Worm (Caenorhabditis elegans): Measurements from ENCODE around the gene kvs-2.

The kvs-2 gene

DNA sequence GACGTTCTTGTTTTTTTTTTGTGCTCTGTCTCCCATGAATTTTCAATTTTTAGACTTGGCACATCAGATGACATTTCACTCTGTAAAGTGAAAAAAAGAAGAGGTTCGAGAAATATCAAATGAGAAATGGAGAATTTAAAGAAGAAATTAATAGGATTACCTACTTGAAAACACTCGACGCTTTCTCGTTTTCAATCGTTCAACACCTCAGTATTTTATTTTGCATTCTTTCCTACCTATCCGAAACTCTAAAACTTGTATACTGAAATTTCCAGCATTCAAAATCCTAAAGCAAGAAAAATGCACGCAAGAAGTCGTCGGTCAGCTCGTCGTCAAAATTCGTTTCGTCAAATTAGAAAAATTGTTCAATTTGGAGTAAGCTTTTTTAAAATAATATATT is at the start of gene kvs-2:
Gene kvs-2, plus strand, starts transcription at position 301 of the 400 bp plus-strand sequence.
- no peak for TF ChIP-seq pbrm-1 (GFP tag; IDR thresholded peaks at IDR 0.05)
- TF ChIP-seq hmg-1.2 (GFP tag; IDR thresholded peaks at IDR 0.05), result no peak
- no peak for TF ChIP-seq K12H6.12 (tag; optimal IDR thresholded peaks at IDR 0.05)
- no peak for TF ChIP-seq him-1 (tag; optimal IDR thresholded peaks at IDR 0.05)
- no peak for TF ChIP-seq Y95B8A.8 (GFP tag; IDR thresholded peaks at IDR 0.05)
- no peak for TF ChIP-seq nhr-120 (GFP tag; IDR thresholded peaks at IDR 0.05)
- TF ChIP-seq zim-3 (tag; optimal IDR thresholded peaks at IDR 0.05), result no peak
- no peak for TF ChIP-seq ceh-91 (GFP tag; IDR thresholded peaks at IDR 0.05)

DNA sequence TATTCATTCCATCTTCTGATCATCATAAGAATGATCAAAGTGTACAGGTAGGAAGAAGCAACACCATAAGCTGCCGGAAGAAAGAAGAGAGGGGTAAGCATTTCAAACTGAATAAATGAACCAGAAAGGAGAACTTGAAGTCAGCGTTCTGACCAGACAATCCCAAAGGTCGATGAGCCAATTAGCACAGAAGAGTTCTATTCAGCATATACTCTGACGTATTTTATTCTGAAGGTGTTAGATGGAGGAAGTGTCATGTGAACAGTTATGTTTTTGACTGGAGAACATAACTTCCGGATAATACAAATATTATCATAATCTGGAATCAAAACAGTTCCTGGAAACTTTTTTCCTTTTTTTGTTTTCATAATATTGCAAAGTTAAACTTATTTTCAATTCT is 47.1 kb upstream of the kvs-2 start, which contains the start of gene srg-32:
Gene srg-32, minus strand, starts transcription at position 101 of the 400 bp plus-strand sequence.
- TF ChIP-seq B0336.3 (GFP tag; IDR thresholded peaks at IDR 0.05), result no peak
- no peak for TF ChIP-seq attf-3 (GFP tag; conservative IDR thresholded peaks at IDR 0.05)
- TF ChIP-seq K12H6.12 (tag; optimal IDR thresholded peaks at IDR 0.05), result no peak
- no peak for TF ChIP-seq F10E7.11 (tag; optimal IDR thresholded peaks at IDR 0.05)
- no peak for TF ChIP-seq xnd-1 (tag; optimal IDR thresholded peaks at IDR 0.05)
- no peak for TF ChIP-seq egrh-3 (GFP tag; IDR thresholded peaks at IDR 0.05)
- no peak for TF ChIP-seq let-526 (GFP tag; IDR thresholded peaks at IDR 0.05)

DNA sequence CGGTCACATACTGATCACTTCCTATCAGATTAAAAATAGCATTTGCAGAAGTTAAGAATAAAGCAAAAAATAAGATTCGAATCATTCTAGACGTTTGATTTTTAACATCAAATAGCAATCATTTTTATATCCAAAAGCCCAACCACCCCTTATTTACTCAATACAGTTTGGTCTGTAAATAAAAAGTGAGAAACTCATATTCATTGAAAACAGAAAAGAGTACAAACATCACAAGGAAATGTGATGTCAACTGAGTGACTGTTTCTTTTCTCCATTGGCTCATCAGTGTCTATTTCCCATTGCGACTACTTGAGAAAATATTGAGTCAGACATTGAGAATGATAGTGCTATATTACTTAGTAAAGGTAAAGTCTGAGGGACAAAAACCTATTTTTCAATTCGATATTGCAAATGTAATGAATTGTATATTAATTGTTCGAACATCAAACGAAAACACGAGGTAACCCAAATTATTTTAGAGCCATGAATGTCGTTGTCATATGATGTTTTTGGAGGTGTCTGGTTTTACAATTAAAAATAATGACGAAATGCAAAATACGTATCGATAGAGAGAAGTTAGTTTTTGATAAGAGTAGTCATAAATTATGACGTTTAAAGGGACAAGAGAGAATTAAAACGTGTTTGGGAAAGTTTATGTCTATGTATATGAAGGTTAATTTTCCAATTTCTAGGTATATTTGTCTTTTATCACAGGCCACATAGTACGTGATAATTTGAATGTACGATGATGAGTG is 45.9 kb upstream of the kvs-2 start, which contains the start of gene ttr-23:
Gene ttr-23, minus strand, starts transcription at position 87 of the 755 bp plus-strand sequence.
- no peak for TF ChIP-seq F39B2.1 (GFP tag; IDR thresholded peaks at IDR 0.05)
- TF ChIP-seq F33H1.4 (GFP tag; IDR thresholded peaks at IDR 0.05), result no peak
- no peak for TF ChIP-seq D2030.7 (GFP tag; IDR thresholded peaks at IDR 0.05)
- no peak for TF ChIP-seq dpff-1 (tag; optimal IDR thresholded peaks at IDR 0.05)
- no peak for TF ChIP-seq let-526 (GFP tag; IDR thresholded peaks at IDR 0.05)
- no peak for TF ChIP-seq aptf-2 (GFP tag; conservative IDR thresholded peaks at IDR 0.05)
- TF ChIP-seq sdz-38 (tag; optimal IDR thresholded peaks at IDR 0.05), result no peak
- no peak for TF ChIP-seq sptf-2 (GFP tag; optimal IDR thresholded peaks at IDR 0.05)
- TF ChIP-seq nhr-80 (tag; optimal IDR thresholded peaks at IDR 0.05), result peak; percentile 50
- TF ChIP-seq tbx-9 (tag; optimal IDR thresholded peaks at IDR 0.05; ENCODE audit: borderline replicate concordance), result no peak
- no peak for TF ChIP-seq aptf-3 (GFP tag; IDR thresholded peaks at IDR 0.05)
- no peak for TF ChIP-seq B0019.2 (GFP tag; conservative IDR thresholded peaks at IDR 0.05)
- TF ChIP-seq mel-28 (tag; optimal IDR thresholded peaks at IDR 0.05; ENCODE audit: borderline replicate concordance), result no peak
- peak; percentile 91 for TF ChIP-seq unc-62 (GFP tag; optimal IDR thresholded peaks at IDR 0.05)
- no peak for TF ChIP-seq attf-5 (GFP tag; optimal IDR thresholded peaks at IDR 0.05)
- TF ChIP-seq lsy-27 (tag; optimal IDR thresholded peaks at IDR 0.05; ENCODE audit: borderline replicate concordance, insufficient read depth), result no peak
- TF ChIP-seq T26A5.8 (tag; optimal IDR thresholded peaks at IDR 0.05), result no peak
- no peak for TF ChIP-seq mes-4 (tag; optimal IDR thresholded peaks at IDR 0.05)

DNA sequence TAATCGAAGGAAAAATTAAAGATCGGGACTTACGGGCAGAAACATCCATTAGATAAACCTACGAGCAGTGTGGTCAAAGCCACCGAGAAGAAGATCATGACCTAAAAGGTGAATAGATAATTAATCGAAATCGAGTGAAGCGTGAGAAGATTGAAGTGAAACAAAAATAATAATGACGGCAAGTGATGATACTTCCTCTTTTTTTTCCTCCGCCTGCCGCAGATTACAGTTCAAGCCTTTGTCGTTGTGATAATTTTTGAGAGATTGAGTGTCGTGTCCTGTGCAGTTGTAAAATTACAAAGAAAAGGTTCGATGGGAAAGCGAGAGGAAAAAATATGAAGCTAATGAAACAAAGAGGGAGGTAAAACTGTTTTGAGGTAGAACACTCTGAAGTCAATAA is 43.3 kb upstream of the kvs-2 start, which contains the start of gene T21C9.9:
Gene T21C9.9, minus strand, starts transcription at position 101 of the 400 bp plus-strand sequence.
- TF ChIP-seq efl-1 (GFP tag; optimal IDR thresholded peaks at IDR 0.05) (no peak), F37B4.10 (GFP tag; IDR thresholded peaks at IDR 0.05) (0 out of 2 replicates have a peak, but pooled peaks have one; percentile 13)
